Worm (Caenorhabditis elegans) whole organism, L3 larva: ENCODE data around the gene Y39G8B.5.

ENCODE experiments used
- R02D3.7 ChIP-seq: fragments of 150-350 bp; optimal IDR thresholded peaks from 2 replicates; lab custom pipeline; 2014; ENCODE audit warnings: missing biosample characterization, missing genetic modification characterization
- aly-2 ChIP-seq: fragments of 150-350 bp; optimal IDR thresholded peaks from 2 replicates; lab custom pipeline; 2014; ENCODE audit warnings: missing biosample characterization, missing genetic modification characterization
- ceh-28 ChIP-seq: fragments of 150-350 bp; optimal IDR thresholded peaks from 2 replicates; lab custom pipeline; 2014; ENCODE audit warnings: missing biosample characterization, missing genetic modification reagents, missing genetic modification characterization
- ceh-82 ChIP-seq: fragments of 150-350 bp; optimal IDR thresholded peaks from 2 replicates; lab custom pipeline; 2014; ENCODE audit warnings: missing biosample characterization, missing genetic modification characterization
- egl-5 ChIP-seq: fragments of 150-350 bp; optimal IDR thresholded peaks from 2 replicates; lab custom pipeline; 2017; ENCODE audit warnings: missing biosample characterization, missing genetic modification reagents, missing genetic modification characterization, inconsistent platforms
- elt-1 ChIP-seq: fragments of 150-350 bp; optimal IDR thresholded peaks from 2 replicates; lab custom pipeline; 2014; ENCODE audit warnings: missing biosample characterization, missing genetic modification characterization
- elt-3 ChIP-seq, 3 experiments: fragments of 150-350 bp in 1 of 3; sonication (generic microtip) in 2 of 3; optimal IDR thresholded peaks; 2 replicates in 2 of 3; 4 replicates in 1 of 3; lab custom pipeline; 2014 to 2017; ENCODE audit warnings: missing biosample characterization in 3 of 3, missing genetic modification characterization in 3 of 3
- fkh-10 ChIP-seq: sonication (generic microtip); optimal IDR thresholded peaks from 2 replicates; lab custom pipeline; 2017; ENCODE audit warnings: missing biosample characterization, missing genetic modification reagents, missing genetic modification characterization
- nfya-1 ChIP-seq: sonication (generic microtip); optimal IDR thresholded peaks from 2 replicates; lab custom pipeline; 2017; ENCODE audit warnings: missing genetic modification characterization, mild to moderate bottlenecking, missing compliant biosample characterization, antibody characterized with exemption, moderate library complexity; ENCODE audit not compliant: insufficient read depth
- nhr-76 ChIP-seq: fragments of 150-350 bp; sonication (generic microtip); optimal IDR thresholded peaks from 5 replicates; lab custom pipeline; 2014; ENCODE audit warnings: missing biosample characterization, missing genetic modification characterization

DNA sequence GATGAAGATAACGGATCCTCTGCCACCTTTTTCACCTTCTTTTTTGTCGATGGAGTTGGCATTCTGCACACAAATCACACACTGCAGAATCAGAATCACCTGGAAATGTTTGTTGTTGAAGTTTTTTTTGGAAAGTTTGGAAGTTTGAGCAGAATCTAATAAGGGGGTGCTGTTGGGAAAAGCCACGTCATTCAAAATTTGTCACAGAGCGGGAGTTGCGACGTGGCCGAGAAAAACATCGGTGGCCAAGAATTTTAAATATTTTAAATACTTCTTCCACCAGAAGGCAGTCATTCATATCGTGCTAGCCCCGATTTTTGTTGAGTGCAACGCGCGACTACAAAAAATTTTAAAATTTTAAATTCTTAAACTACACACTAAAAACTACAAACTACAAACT is 29.3 kb downstream of the Y39G8B.5 start, which contains the start of gene rpi-1:
- TF ChIP-seq egl-5 (no peak), elt-1 (no peak), R02D3.7 (tag; lab: Kevin White, UChicago) (no peak), fkh-10 (GFP tag; lab: Kevin White, UChicago) (no peak), ceh-28 (tag; lab: Kevin White, UChicago) (no peak), nhr-76 (no peak), aly-2 (no peak), ceh-82 (tag; lab: Kevin White, UChicago) (no peak), elt-3 (tag; optimal IDR thresholded peaks at IDR 0.05; lab: Kevin White, UChicago) (no peak), nfya-1 (tag; lab: Kevin White, UChicago) (no peak)
